Fruit fly (Drosophila melanogaster) Kc167 (cell line): ENCODE results near the gene I-2.
"Not testable (repeated sequence)": the region's sequence is repeated elsewhere in the genome, so short reads cannot be mapped to it uniquely, and the experiment has no call there.

Experiments
- Myc ChIP-seq: fragments of >200 bp; optimal IDR thresholded peaks from 2 replicates; lab custom pipeline; 2017; ENCODE audit warnings: missing external identifiers
- psq ChIP-seq: fragments of >200 bp; optimal IDR thresholded peaks from 2 replicates; lab custom pipeline; 2017; ENCODE audit warnings: missing external identifiers

DNA sequence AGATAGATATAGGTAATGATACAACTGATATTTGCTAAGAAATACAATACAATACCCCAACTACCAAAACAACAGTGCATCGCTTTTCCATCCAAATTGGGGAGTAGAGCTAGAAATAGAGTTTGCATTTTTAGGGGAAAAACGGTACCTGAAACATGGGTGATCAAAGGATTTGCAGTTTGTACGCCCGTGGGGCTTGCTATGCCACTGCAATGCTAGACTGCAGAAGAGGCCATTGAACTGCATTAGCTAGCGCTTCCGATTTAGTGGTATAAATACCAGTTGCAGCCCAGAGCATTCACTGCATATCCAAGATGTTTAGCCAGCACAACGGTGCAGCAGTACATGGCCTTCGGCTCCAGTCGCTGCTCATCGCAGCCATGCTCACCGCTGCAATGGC is 38.5 kb downstream of the I-2 start, which contains the start of gene Ilp1:
- not testable (repeated sequence) for TF ChIP-seq psq, Myc (lab: Kevin White, UChicago)
